Worm (Caenorhabditis elegans) whole organism, L1 larva: Measurements from ENCODE around the gene C44C1.1.

Experiments used
- Y116A8C.19 ChIP-seq: sonication (generic microtip); optimal IDR thresholded peaks from 2 replicates; lab custom pipeline; 2016; ENCODE audit warnings: missing compliant biosample characterization, missing genetic modification characterization, borderline replicate concordance
- ceh-88 ChIP-seq: fragments of 200-800 bp; sonication (Bioruptor generic); IDR thresholded peaks from 2 replicates; pipeline ENCODE4 v1.3.6; 2022; ENCODE audit warnings: missing genetic modification characterization, missing compliant biosample characterization
- lsy-2 ChIP-seq, 2 experiments: fragments of 150-350 bp; optimal IDR thresholded peaks; 2 replicates each; lab custom pipeline; 2014; ENCODE audit warnings: missing biosample characterization in 2 of 2, missing genetic modification characterization in 2 of 2
- nhr-28 ChIP-seq: fragments of 150-350 bp; optimal IDR thresholded peaks from 2 replicates; lab custom pipeline; 2014; ENCODE audit warnings: missing biosample characterization, missing genetic modification characterization
- snpc-4 ChIP-seq: fragments of 150-350 bp; optimal IDR thresholded peaks from 2 replicates; lab custom pipeline; 2014; ENCODE audit warnings: missing biosample characterization, missing genetic modification characterization
- unc-130 ChIP-seq: fragments of 150-350 bp; optimal IDR thresholded peaks from 2 replicates; lab custom pipeline; 2017; ENCODE audit warnings: missing biosample characterization, missing genetic modification characterization, inconsistent platforms
- zag-1 ChIP-seq: fragments of 150-350 bp; optimal IDR thresholded peaks from 2 replicates; lab custom pipeline; 2014; ENCODE audit warnings: missing biosample characterization, missing genetic modification characterization

ce11 chrX:970072-970471 is 10.5 kb upstream of the C44C1.1 start, which contains the start of gene C44C1.6:
- TF ChIP-seq zag-1 (tag; lab: Kevin White, UChicago), result no peak
- no peak for TF ChIP-seq Y116A8C.19
- no peak for TF ChIP-seq nhr-28
- peak in 1 of 2 experiments; percentile 5 for TF ChIP-seq lsy-2 (tag; optimal IDR thresholded peaks at IDR 0.05; lab: Kevin White, UChicago)
- no peak for TF ChIP-seq ceh-88 (GFP tag; lab: Robert Waterston, UW)
- TF ChIP-seq snpc-4 (tag; lab: Kevin White, UChicago), result no peak
- peak; percentile 79 for TF ChIP-seq unc-130 (tag; lab: Kevin White, UChicago)
